Fruit fly (Drosophila melanogaster): ENCODE results near the gene iPLA2-VIA.

The iPLA2-VIA gene

DNA sequence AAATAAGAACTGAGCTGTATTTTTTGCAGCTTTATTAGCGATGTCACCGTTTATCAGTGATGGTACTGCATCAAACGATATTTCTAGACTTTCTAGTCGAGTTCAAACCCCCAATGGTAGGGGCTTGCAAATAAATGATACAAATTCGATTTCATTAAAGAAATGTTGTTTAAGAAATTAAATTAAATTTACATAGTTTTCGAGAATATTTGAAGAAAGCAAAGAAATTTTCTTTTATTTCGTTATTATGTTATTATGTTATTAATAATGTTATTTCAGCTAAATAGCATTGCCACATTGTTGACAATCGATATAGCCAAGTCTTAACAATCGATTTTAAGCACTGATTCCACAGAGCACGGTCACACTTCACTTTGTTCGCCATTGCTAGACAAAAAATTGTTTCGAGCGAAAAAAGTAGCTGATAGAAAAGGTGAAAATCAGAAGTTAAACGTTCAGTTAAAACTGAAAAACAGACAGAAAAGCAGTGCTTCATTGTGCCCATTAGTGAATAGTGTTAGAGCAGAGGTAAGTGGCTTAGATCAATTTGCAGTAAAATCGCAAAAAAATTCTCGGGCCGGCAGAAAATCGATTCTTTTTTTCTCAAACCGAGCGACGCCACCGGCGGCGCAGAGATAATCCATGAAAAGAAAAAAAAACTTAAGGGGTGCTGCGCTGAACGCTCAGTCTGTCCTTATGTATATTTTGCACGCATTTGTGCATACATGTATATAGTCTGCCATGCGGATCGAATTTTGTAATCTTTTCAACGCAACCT, at the start of gene iPLA2-VIA, which contains the start of gene Ciz1:
Gene iPLA2-VIA (minus strand): TSS at position 75 of the 778 bp plus-strand sequence.
Gene Ciz1 (plus strand): TSS at position 365 of the 778 bp plus-strand sequence.
- no peak for TF ChIP-seq Ets98B (GFP tag; IDR thresholded peaks at IDR 0.05)
- no peak for TF ChIP-seq fd96Ca (GFP tag; IDR thresholded peaks at IDR 0.05)
- no peak for TF ChIP-seq Pif1B (GFP tag; optimal IDR thresholded peaks at IDR 0.05)
- TF ChIP-seq CG10348 (GFP tag; IDR thresholded peaks at IDR 0.05): no peak
- TF ChIP-seq Pif1A (GFP tag; optimal IDR thresholded peaks at IDR 0.05): no peak
- TF ChIP-seq CG9948 (tag; optimal IDR thresholded peaks at IDR 0.05): no peak
- TF ChIP-seq rn (GFP tag; IDR thresholded peaks at IDR 0.05): no peak
- no peak for TF ChIP-seq CG32121 (GFP tag; IDR thresholded peaks at IDR 0.05)
- no peak for TF ChIP-seq EcR (GFP tag; optimal IDR thresholded peaks at IDR 0.05)
- no peak for TF ChIP-seq CG13204 (GFP tag; optimal IDR thresholded peaks at IDR 0.05)
- TF ChIP-seq CG14655 (GFP tag; optimal IDR thresholded peaks at IDR 0.05): no peak

DNA sequence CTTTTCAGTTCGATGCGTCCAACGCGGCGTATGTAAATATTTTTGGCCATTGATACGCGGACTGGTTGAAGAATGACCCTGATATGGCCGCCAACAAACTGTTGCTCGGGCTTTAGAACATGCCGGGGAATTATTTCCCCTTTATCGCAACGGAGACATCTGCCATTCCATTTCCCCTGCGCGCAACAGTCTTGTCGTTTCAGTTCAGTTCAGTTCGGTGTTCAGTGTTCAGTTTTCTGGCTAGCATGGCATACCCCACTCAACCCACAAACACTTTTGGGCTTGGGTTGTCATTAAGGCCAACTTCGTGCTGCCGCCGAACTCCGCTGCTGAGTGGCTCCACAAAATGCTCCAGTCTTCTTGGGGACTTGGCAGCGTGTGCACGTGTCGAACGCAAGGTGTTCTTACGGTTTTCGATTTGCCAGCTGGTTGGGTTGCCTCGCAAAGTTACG, 43.6 kb upstream of the iPLA2-VIA start, which contains the start of gene bma:
Gene bma (plus strand): TSS at position 402 of the 452 bp plus-strand sequence.
- TF ChIP-seq CG34367 (tag; optimal IDR thresholded peaks at IDR 0.05) (no peak), CG12605 (GFP tag; IDR thresholded peaks at IDR 0.05) (peak; percentile 40; the same call in 1 of the 2 replicates)

DNA sequence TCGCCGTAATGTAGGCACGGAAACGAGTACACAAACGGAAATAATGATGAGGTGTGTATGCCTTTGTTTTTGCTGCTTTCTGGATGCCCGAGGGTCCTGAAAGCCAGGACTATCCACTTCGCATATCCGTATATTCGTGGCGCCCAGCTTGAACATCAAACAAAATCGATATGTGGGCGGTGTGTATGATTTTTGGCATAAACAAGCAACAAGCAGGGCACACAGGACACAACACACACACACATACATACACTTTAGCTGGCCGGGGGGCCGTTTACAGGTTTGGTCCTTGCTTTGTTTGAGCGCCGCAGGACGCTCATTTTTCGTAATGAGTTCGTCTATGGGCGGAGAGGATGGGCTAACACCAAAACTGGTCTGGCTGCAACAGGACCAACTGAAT, 40.8 kb upstream of the iPLA2-VIA start:
- TF ChIP-seq gl (tag; optimal IDR thresholded peaks at IDR 0.05): no peak
- TF ChIP-seq fd96Ca (GFP tag; IDR thresholded peaks at IDR 0.05): no peak

DNA sequence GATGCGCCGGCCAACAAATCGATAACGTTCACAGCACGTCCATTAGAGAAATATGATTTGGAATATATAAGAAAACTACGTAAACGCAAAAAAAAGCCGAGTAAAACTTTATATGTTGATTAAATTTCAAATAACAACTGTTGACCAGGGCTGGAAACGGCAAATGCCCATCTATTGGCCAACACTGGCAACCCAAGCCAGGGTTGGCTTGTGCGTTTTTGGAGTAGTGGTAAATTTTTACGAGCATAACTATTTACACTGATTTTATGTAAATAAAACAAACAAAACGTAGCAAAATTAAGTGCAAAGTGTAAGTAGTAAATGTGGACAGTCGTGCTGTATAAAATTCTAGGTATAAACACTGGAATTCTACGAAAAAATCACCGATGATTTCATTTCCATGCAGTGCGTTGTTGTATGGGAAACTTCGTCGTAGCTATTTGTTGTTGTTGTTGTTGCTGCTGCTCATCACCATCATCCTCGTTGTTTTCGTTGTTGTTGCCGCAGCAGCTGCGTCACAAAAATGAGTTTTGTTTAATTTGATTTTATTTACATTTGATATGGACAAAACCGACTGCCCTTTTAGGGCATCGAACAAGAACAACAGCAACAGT, 35.0 kb upstream of the iPLA2-VIA start, which contains the start of gene nudE:
Gene nudE (plus strand): TSS at position 196 of the 614 bp plus-strand sequence.
- TF ChIP-seq CG8159 (tag; optimal IDR thresholded peaks at IDR 0.05) (peak; percentile 10), Snoo (tag; optimal IDR thresholded peaks at IDR 0.05) (no peak), CG4496 (GFP tag; IDR thresholded peaks at IDR 0.05) (no peak; the same call in 2 of the 3 replicates), Pif1B (GFP tag; optimal IDR thresholded peaks at IDR 0.05) (no peak), CG13204 (GFP tag; optimal IDR thresholded peaks at IDR 0.05) (no peak), D1 (tag; optimal IDR thresholded peaks at IDR 0.05) (no peak)

DNA sequence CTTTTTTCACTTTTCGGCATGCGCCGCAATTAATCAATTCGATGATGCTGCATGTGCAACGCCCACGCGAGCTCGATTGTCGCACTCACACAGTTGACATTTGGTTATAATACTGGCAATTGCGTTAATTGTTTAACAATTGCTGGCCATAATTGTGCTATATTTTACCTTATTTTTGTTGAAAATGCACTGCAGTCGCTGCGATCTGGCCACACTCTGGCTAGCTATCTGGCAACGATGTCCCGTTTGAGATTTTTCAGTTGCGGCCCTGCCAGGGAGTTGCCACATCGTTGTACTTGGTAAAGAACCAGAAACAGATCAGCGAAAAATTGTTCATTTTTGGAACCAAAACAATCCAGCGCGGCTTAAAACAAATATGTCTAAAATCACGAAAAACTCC, 34.2 kb upstream of the iPLA2-VIA start, which contains the start of the genes CG6707 and CG46387:
Gene CG6707 (minus strand): TSS at position 221 of the 400 bp plus-strand sequence.
Gene CG46387 (plus strand): TSS at position 272 of the 400 bp plus-strand sequence.
- TF ChIP-seq CG4496 (GFP tag; IDR thresholded peaks at IDR 0.05): peak; percentile 44; the same call in 1 of the 3 replicates
- TF ChIP-seq CG8159 (tag; optimal IDR thresholded peaks at IDR 0.05): peak; percentile 6
- no peak for TF ChIP-seq EcR (GFP tag; optimal IDR thresholded peaks at IDR 0.05)

DNA sequence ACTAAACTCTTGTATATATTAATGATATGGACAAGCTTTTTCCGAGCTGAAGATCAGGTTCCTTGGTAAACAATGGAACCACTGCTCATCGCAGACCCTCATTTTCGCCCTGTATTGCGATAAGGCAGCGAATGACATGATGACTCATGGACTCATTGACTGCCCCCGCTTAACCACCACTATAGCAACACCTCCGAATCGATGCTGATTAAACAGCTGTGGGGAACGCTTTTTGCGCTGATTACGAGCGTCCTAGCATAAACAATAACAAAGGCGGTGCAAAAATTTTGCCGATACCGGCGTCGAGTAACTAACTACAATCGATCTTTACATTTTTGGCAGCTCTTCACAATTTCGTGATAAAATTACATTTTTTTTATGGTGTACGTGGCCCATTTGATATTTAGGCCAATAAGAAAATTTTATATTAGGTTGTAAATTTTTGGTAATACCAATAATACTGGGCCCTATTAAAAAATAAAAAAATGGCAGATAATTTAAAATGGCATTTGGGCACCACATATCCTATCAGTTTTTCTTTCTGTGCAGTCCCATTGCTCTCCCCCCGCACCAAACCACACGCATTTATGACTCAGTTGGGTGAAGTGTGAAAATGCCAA, 33.1 kb upstream of the iPLA2-VIA start:
- no peak for TF ChIP-seq rn (GFP tag; IDR thresholded peaks at IDR 0.05)
- no peak for TF ChIP-seq CG10348 (GFP tag; IDR thresholded peaks at IDR 0.05)
- TF ChIP-seq CG9948 (tag; optimal IDR thresholded peaks at IDR 0.05): peak; percentile 10
- no peak for TF ChIP-seq CG8301 (tag; optimal IDR thresholded peaks at IDR 0.05)
- peak; percentile 43 for TF ChIP-seq Pif1A (GFP tag; optimal IDR thresholded peaks at IDR 0.05)
- no peak for TF ChIP-seq CG32121 (GFP tag; IDR thresholded peaks at IDR 0.05)
- TF ChIP-seq fd96Ca (GFP tag; IDR thresholded peaks at IDR 0.05): no peak
- TF ChIP-seq CG14655 (GFP tag; optimal IDR thresholded peaks at IDR 0.05): no peak
- peak; percentile 59 for TF ChIP-seq CG8159 (tag; optimal IDR thresholded peaks at IDR 0.05)
- TF ChIP-seq D1 (tag; optimal IDR thresholded peaks at IDR 0.05): no peak
- TF ChIP-seq CG4496 (GFP tag; IDR thresholded peaks at IDR 0.05): 0 out of 3 replicates have a peak, but pooled peaks have one; percentile 42
- peak; percentile 52 for TF ChIP-seq EcR (GFP tag; optimal IDR thresholded peaks at IDR 0.05)
- TF ChIP-seq CG15710 (tag; optimal IDR thresholded peaks at IDR 0.05): peak; percentile 27
- TF ChIP-seq CG17806 (tag; optimal IDR thresholded peaks at IDR 0.05): peak; percentile 39

DNA sequence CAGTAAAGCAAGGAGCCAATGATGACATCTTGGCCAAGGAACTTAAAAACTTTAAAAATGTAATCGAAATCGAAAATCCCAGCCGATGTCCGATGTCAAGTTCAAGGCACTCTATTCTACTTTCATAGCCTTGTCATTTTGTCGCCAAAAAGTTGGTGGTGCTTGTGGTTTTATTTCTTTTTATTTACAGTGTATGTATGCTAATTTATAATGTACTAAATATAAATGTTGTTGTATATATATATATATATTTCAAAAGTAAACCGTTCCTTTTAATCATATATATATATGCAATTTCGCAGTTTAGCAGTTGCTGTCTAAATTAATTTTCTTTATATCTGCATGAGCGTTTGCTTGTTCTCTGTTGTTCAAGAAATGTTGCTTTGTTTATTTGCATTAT, 30.5 kb upstream of the iPLA2-VIA start, which contains the start of the genes CG6709 and Hez:
Gene CG6709 (minus strand): TSS at position 101 of the 400 bp plus-strand sequence.
Gene Hez (minus strand): TSS at position 101 of the 400 bp plus-strand sequence.
- TF ChIP-seq CG8159 (tag; optimal IDR thresholded peaks at IDR 0.05) (no peak), CG32121 (GFP tag; IDR thresholded peaks at IDR 0.05) (no peak), CG10348 (GFP tag; IDR thresholded peaks at IDR 0.05) (no peak), Pif1B (GFP tag; optimal IDR thresholded peaks at IDR 0.05) (no peak), CG34367 (tag; optimal IDR thresholded peaks at IDR 0.05) (no peak), D1 (tag; optimal IDR thresholded peaks at IDR 0.05) (no peak), CG4496 (GFP tag; IDR thresholded peaks at IDR 0.05) (no peak), CG9948 (tag; optimal IDR thresholded peaks at IDR 0.05) (no peak), gl (tag; optimal IDR thresholded peaks at IDR 0.05) (no peak), rn (GFP tag; IDR thresholded peaks at IDR 0.05) (no peak), CG15710 (tag; optimal IDR thresholded peaks at IDR 0.05) (no peak), CG13204 (GFP tag; optimal IDR thresholded peaks at IDR 0.05) (no peak), CG14655 (GFP tag; optimal IDR thresholded peaks at IDR 0.05) (no peak)
